Worm (Caenorhabditis elegans) whole organism, L1 larva: ENCODE results near the gene C16C8.4.

Source experiments
- ama-1 ChIP-seq: fragments of 150-350 bp; optimal IDR thresholded peaks from 2 replicates; lab custom pipeline; 2014
- elt-3 ChIP-seq, 6 experiments: fragments of 150-350 bp in 1 of 6; sonication (generic microtip); optimal IDR thresholded peaks; 2 replicates each; lab custom pipeline; 2017 to 2018; ENCODE audit warnings: missing biosample characterization in 6 of 6, missing genetic modification characterization in 6 of 6, inconsistent platforms in 1 of 6
- hlh-17 ChIP-seq: fragments of 200-800 bp; sonication (Bioruptor generic); optimal IDR thresholded peaks from 2 replicates; lab custom pipeline; 2018; ENCODE audit warnings: missing genetic modification characterization, mild to moderate bottlenecking, missing compliant biosample characterization, moderate library complexity, borderline replicate concordance
- lin-13 ChIP-seq: fragments of 150-350 bp; optimal IDR thresholded peaks from 2 replicates; lab custom pipeline; 2014; ENCODE audit warnings: missing biosample characterization, missing genetic modification reagents, missing genetic modification characterization
- mef-2 ChIP-seq: fragments of 150-350 bp; optimal IDR thresholded peaks from 2 replicates; lab custom pipeline; 2014; ENCODE audit warnings: missing biosample characterization, missing genetic modification characterization
- nhr-237 ChIP-seq: fragments of 150-350 bp; optimal IDR thresholded peaks from 2 replicates; lab custom pipeline; 2014; ENCODE audit warnings: missing biosample characterization, missing genetic modification characterization
- nhr-28 ChIP-seq: fragments of 150-350 bp; optimal IDR thresholded peaks from 2 replicates; lab custom pipeline; 2014; ENCODE audit warnings: missing biosample characterization, missing genetic modification characterization
- nhr-76 ChIP-seq: sonication (generic microtip); optimal IDR thresholded peaks from 2 replicates; lab custom pipeline; 2017; ENCODE audit warnings: missing biosample characterization, missing genetic modification characterization
- sox-4 ChIP-seq: sonication (generic microtip); optimal IDR thresholded peaks from 2 replicates; lab custom pipeline; 2016; ENCODE audit warnings: missing genetic modification characterization, missing compliant biosample characterization
- xbp-1 ChIP-seq: sonication (generic microtip); optimal IDR thresholded peaks from 2 replicates; lab custom pipeline; 2016; ENCODE audit warnings: missing genetic modification characterization, missing compliant biosample characterization
- zag-1 ChIP-seq: fragments of 150-350 bp; optimal IDR thresholded peaks from 2 replicates; lab custom pipeline; 2014; ENCODE audit warnings: missing biosample characterization, missing genetic modification characterization
- ztf-11 ChIP-seq, 2 experiments: sonication (generic microtip); optimal IDR thresholded peaks; 2 replicates each; lab custom pipeline; 2016 to 2017; ENCODE audit warnings: missing genetic modification characterization in 2 of 2, missing biosample characterization in 1 of 2, missing compliant biosample characterization in 1 of 2

- TF ChIP-seq xbp-1 (tag; lab: Kevin White, UChicago), result no peak
- no peak for TF ChIP-seq nhr-237 (tag; lab: Kevin White, UChicago)
- no peak for TF ChIP-seq hlh-17 (GFP tag; lab: Kevin White, UChicago)
- TF ChIP-seq lin-13, result no peak
- no peak for TF ChIP-seq zag-1 (tag; lab: Kevin White, UChicago)
- TF ChIP-seq sox-4 (tag; lab: Kevin White, UChicago), result no peak
- TF ChIP-seq nhr-76 (tag; lab: Kevin White, UChicago), result no peak
- no peak for TF ChIP-seq mef-2
- TF ChIP-seq ama-1 (lab: Kevin White, UChicago), result no peak
- TF ChIP-seq nhr-28 (tag; lab: Kevin White, UChicago), result no peak
- no peak for TF ChIP-seq ztf-11 (tag; optimal IDR thresholded peaks at IDR 0.05; lab: Kevin White, UChicago)
- TF ChIP-seq elt-3 (tag; optimal IDR thresholded peaks at IDR 0.05; lab: Kevin White, UChicago), result no peak
These were observed 48.7 kb downstream of the C16C8.4 start, which contains the start of gene nep-20 for ce11 chrII:3395484-3395883.
